Fruit fly (Drosophila melanogaster): ENCODE results near the gene CG14618.

The CG14618 gene

DNA sequence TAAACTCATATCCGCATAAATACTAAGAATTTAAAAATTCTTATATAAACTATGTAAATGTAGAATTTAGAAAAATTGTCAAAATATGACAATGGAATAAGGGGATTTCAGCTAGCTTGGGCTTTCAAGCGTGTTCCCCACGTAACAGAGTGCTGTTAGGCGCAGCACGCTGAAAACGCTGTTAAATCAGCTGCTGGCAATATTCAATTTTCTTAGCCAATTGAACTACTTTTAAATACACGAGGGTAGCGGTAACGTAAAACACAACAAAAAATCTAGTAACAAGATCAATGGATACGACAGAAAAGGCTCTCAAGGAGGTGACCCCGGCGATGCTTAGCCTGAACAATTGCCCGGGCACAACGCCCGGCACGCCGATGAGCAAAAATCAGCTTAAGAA, at the start of gene CG14618:
Gene CG14618, plus strand, starts transcription at position 179 of the 400 bp plus-strand sequence.
- TF ChIP-seq CG8478 (optimal IDR thresholded peaks at IDR 0.05) (no peak), Dll (optimal IDR thresholded peaks at IDR 0.05) (no peak), pan (optimal IDR thresholded peaks at IDR 0.05) (no peak)

DNA sequence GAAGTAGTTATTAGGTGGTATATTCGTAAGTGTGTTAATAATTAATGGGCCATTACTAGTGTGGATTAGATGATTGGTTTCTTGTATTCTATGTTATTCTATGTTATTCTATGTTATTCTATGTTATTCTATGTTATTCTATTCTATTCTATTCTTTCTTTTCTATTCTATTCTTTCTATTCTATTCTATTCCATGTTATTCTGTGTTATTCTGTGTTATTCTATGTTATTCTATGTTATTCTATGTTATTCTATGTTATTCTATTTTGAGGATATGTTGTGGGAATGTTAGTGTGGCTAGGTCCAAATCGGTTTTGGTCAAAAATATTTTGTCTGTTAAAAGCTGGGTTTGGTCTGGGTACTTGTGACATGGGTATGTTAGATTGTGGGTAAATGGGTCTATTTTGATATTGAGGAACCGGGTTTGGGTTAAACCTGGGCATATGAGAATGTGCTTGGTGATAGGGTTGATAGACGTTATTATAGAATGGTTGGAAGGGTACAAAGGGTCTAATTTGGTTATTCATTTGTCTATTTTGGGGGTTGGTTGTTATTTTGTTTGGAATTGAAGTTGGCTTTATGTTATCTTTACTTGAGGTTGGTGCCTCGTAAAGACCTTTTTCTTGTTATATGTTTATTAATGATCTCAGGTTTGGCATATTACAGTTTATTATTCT, 40.4 kb upstream of the CG14618 start:
- peak; percentile 99 for TF ChIP-seq pan (optimal IDR thresholded peaks at IDR 0.05)

- TF ChIP-seq pan (optimal IDR thresholded peaks at IDR 0.05) (no peak), usp (GFP tag; optimal IDR thresholded peaks at IDR 0.05) (no peak), CG8478 (optimal IDR thresholded peaks at IDR 0.05) (no peak), Dll (optimal IDR thresholded peaks at IDR 0.05) (no peak), EcR (GFP tag; optimal IDR thresholded peaks at IDR 0.05) (no peak), psq (optimal IDR thresholded peaks at IDR 0.05) (no peak)
Measured at dm6 chrX:22443046-22443445, 30.5 kb upstream of the CG14618 start.

- TF ChIP-seq Dll (optimal IDR thresholded peaks at IDR 0.05) (no peak), CG8478 (optimal IDR thresholded peaks at IDR 0.05) (no peak), usp (GFP tag; optimal IDR thresholded peaks at IDR 0.05) (no peak), psq (optimal IDR thresholded peaks at IDR 0.05) (no peak), EcR (GFP tag; optimal IDR thresholded peaks at IDR 0.05) (no peak), pan (optimal IDR thresholded peaks at IDR 0.05) (no peak)
Measured at dm6 chrX:22443518-22443917, 30.0 kb upstream of the CG14618 start.

DNA sequence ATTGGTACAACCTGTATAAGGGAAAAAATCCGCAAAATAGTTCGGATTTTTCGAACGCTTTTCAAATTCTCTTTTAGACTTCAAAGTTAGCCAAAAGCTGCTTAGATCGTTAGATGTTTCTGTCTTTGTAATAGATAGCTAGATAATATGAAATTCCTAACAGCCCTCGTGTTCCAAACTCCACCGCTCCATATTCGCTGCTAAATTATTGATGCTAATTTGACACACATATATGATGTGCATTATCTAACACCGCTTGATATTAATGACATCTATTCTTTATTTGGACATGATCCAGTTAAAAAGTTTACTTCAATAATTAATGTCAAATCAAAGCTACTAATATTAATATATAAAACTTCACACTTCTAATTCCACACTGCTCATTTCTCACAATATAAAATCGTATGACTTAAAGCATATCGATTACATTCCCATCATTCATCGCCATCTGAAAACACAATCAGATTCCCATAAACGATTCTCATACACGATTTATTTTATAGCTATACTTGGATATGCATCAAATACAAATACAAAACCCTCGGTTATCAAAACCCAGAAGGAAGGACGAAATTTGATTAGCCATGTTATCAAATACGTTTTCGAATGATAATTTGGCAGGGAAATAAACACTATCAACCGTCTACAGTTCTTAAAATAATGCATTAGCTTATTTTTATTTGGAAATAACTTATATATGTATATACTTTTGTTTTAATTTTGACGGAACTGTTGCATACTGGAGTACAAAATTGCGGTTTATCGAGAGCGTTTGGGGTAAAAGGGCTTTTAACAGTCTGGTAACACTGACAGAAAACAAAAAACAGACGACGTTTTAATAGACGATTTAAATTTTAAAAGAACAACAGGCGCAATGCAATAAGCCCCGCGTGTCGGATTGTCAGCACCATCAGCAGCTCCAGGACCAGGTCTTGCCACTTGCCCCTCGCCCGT, 29.3 kb upstream of the CG14618 start, which contains the start of gene CG14621:
Gene CG14621, plus strand, starts transcription at position 274 of the 957 bp plus-strand sequence.
- TF ChIP-seq usp (GFP tag; optimal IDR thresholded peaks at IDR 0.05) (no peak), Dll (optimal IDR thresholded peaks at IDR 0.05) (no peak), CG8478 (optimal IDR thresholded peaks at IDR 0.05) (no peak), psq (optimal IDR thresholded peaks at IDR 0.05) (no peak), EcR (GFP tag; optimal IDR thresholded peaks at IDR 0.05) (no peak), pan (optimal IDR thresholded peaks at IDR 0.05) (no peak)

dm6 chrX:22449191-22449787, 24.2 kb upstream of the CG14618 start, which contains the start of the genes CG14615 and tilB:
TSS of gene CG14615 (minus strand) at chrX:22449491.
TSS of gene tilB (plus strand) at chrX:22449737.
- TF ChIP-seq Dll (optimal IDR thresholded peaks at IDR 0.05) (no peak), psq (optimal IDR thresholded peaks at IDR 0.05) (no peak), usp (GFP tag; optimal IDR thresholded peaks at IDR 0.05) (no peak), pan (optimal IDR thresholded peaks at IDR 0.05) (no peak), EcR (GFP tag; optimal IDR thresholded peaks at IDR 0.05) (no peak), CG8478 (optimal IDR thresholded peaks at IDR 0.05) (no peak)

DNA sequence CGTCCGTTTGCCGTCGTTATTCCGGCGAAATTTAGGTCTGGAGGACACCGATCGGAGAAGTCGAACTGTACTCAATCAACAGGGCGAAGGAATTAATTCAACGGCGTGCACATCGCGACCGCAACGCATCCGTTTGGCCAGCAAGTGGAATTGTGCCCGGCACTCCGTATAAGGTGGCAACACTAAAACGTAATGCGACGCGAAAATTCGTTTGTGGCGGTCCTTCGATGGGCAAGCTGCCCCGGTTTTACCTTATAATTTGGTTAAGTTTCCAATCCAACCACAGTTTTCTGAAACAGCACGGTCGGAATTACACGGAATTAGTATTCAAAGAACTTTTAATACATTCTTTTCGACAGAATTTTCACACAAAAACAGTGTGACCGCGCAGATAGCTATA, 18.5 kb upstream of the CG14618 start, which contains the start of gene wap:
Gene wap, minus strand, starts transcription at position 400 of the 400 bp plus-strand sequence.
- TF ChIP-seq CG8478 (optimal IDR thresholded peaks at IDR 0.05) (no peak), EcR (GFP tag; optimal IDR thresholded peaks at IDR 0.05) (no peak), Dll (optimal IDR thresholded peaks at IDR 0.05) (no peak), pan (optimal IDR thresholded peaks at IDR 0.05) (no peak), psq (optimal IDR thresholded peaks at IDR 0.05) (no peak), usp (GFP tag; optimal IDR thresholded peaks at IDR 0.05) (no peak)

DNA sequence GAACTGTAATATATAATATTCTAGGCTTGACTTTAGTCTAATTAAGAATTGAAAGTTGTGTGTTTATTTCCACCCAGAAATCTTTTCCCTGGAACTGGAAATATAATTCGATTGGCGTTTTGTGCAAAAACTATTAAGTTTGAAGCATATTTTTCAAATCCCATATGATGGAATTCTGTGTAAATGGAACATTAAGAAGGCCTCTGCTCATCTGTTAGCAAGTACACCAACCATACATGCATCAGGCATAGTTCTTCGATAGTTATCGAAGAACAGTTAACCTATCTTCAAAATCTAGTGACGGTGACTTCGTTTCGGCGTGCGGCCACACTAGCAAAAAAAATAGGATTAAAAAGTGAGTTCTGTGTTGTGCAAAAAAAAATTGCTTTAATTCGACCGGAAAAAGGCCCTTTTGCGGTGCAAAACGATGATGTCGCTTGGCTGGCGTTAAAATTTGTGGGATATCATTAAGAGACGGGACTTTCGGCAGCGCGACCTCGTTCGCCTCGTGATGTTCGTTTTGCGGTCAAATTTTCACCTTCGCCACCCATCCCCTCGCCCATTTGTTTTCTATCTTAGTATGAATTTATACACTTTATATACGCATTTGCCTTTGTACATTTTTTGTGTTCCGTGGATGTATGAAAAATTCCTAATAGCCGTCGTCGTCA, 17.9 kb upstream of the CG14618 start, which contains the start of gene Usp2:
Gene Usp2, plus strand, starts transcription at position 295 of the 671 bp plus-strand sequence.
- TF ChIP-seq Dll (optimal IDR thresholded peaks at IDR 0.05) (no peak), usp (GFP tag; optimal IDR thresholded peaks at IDR 0.05) (no peak), EcR (GFP tag; optimal IDR thresholded peaks at IDR 0.05) (no peak), CG8478 (optimal IDR thresholded peaks at IDR 0.05) (no peak), pan (optimal IDR thresholded peaks at IDR 0.05) (no peak), psq (optimal IDR thresholded peaks at IDR 0.05) (no peak)

DNA sequence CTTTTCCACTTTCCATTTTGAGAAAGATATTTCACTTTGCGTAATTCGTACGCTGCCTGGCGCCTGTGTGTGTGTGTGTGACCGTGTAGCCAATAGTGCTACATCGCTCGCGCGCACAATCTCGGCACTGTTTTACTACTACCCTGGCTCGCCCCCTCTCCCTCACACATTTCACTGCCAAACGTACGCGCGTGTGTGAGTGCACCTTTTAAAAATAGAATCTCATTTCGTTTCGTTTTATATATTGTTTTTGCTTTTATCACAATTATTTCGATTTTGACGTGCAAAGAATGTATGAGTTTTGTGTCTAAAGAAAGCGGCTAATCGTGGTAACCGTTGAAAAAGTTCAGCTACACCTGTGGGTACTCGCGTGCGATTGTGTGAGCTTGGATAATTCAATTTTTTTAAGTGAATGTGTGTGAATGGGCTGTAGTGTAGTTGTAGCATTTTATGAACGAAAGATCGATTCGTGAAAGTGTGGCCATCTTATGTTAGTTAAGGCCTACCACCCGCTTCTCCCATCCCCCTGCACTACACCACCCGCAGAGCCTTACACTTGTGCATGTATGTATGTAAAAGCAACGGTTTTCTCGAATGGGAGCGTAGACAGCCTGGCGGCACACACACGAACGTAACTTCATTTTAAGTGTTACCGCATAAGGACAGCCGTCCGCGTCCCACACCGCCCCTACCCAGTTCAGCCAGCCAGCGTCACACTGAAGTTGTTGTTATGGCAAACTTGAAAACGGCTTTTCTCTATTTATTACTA, 17.1 kb upstream of the CG14618 start:
- no peak for TF ChIP-seq CG8478 (optimal IDR thresholded peaks at IDR 0.05)

DNA sequence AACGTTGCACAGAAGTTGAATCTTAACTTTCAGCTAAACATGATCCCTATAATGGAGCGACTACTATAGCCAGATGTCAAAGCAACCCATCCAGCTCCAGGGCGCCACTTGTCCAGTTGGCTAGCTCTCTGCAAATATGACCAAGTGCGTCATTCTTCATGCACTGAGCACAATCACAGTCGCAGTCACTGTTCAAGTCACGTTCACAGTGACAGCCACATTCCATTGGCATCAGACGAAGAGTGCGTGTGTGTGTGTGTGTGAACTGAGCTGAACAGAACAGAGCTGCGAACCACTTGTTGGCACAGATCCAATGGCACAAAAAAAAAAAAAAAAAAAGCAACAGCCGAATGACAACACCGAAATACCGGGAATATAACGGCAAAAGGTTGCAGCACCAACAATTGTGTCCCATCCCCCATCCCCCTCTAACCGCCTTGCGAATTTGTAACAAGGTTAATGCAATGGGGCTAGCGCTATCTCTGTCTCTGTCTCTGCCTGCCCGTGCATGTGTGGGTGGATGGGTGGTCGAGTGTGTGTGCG, 12.2 kb upstream of the CG14618 start:
- TF ChIP-seq psq (optimal IDR thresholded peaks at IDR 0.05) (no peak), Dll (optimal IDR thresholded peaks at IDR 0.05) (no peak), EcR (GFP tag; optimal IDR thresholded peaks at IDR 0.05) (no peak), usp (GFP tag; optimal IDR thresholded peaks at IDR 0.05) (no peak), pan (optimal IDR thresholded peaks at IDR 0.05) (no peak), CG8478 (optimal IDR thresholded peaks at IDR 0.05) (no peak)

- no peak for TF ChIP-seq usp (GFP tag; optimal IDR thresholded peaks at IDR 0.05)
- no peak for TF ChIP-seq Dll (optimal IDR thresholded peaks at IDR 0.05)
- no peak for TF ChIP-seq psq (optimal IDR thresholded peaks at IDR 0.05)
- TF ChIP-seq CG8478 (optimal IDR thresholded peaks at IDR 0.05) = no peak
- no peak for TF ChIP-seq pan (optimal IDR thresholded peaks at IDR 0.05)
- TF ChIP-seq EcR (GFP tag; optimal IDR thresholded peaks at IDR 0.05) = no peak
Measured at dm6 chrX:22471819-22472218, 1.7 kb upstream of the CG14618 start, which contains the start of gene CG14613. TSS of gene CG14613 (minus strand) at chrX:22472021.

All from whole organism.